Worm (Caenorhabditis elegans): ENCODE data around the gene H38K22.7.

Gene H38K22.7

ce11 chrIII:4281955-4282618, 39.4 kb upstream of the H38K22.7 start (continued):
- peak; percentile 98 for TF ChIP-seq nhr-25 (tag; optimal IDR thresholded peaks at IDR 0.05)
- peak; percentile 91 for TF ChIP-seq snpc-4 (tag; optimal IDR thresholded peaks at IDR 0.05)
- TF ChIP-seq gmeb-1 (tag; optimal IDR thresholded peaks at IDR 0.05), result peak; percentile 78

- TF ChIP-seq nhr-12 (tag; optimal IDR thresholded peaks at IDR 0.05) (no peak), peb-1 (tag; optimal IDR thresholded peaks at IDR 0.05) (no peak), egl-27 (tag; optimal IDR thresholded peaks at IDR 0.05) (peak; percentile 44), elt-1 (tag; optimal IDR thresholded peaks at IDR 0.05) (no peak), nhr-6 (tag; optimal IDR thresholded peaks at IDR 0.05) (no peak), gmeb-1 (tag; optimal IDR thresholded peaks at IDR 0.05) (no peak), sma-9 (GFP tag; optimal IDR thresholded peaks at IDR 0.05) (peak; percentile 80), sma-9 (tag; optimal IDR thresholded peaks at IDR 0.05) (no peak), C34F6.9 (tag; optimal IDR thresholded peaks at IDR 0.05) (peak; percentile 35), nhr-25 (tag; optimal IDR thresholded peaks at IDR 0.05) (no peak), Y55F3AM.14 (GFP tag; optimal IDR thresholded peaks at IDR 0.05) (no peak), ztf-11 (tag; optimal IDR thresholded peaks at IDR 0.05) (no peak), mdl-1 (tag; optimal IDR thresholded peaks at IDR 0.05) (no peak), elt-3 (tag; optimal IDR thresholded peaks at IDR 0.05) (no peak), nhr-237 (tag; optimal IDR thresholded peaks at IDR 0.05) (no peak), blmp-1 (tag; optimal IDR thresholded peaks at IDR 0.05; ENCODE audit: insufficient read depth) (no peak), ztf-4 (tag; optimal IDR thresholded peaks at IDR 0.05) (peak; percentile 21), lin-13 (GFP tag; optimal IDR thresholded peaks at IDR 0.05) (no peak), ZK546.5 (tag; optimal IDR thresholded peaks at IDR 0.05) (no peak), ztf-1 (GFP tag; conservative IDR thresholded peaks at IDR 0.05) (no peak), F13H6.1 (tag; optimal IDR thresholded peaks at IDR 0.05) (peak; percentile 90), alr-1 (tag; optimal IDR thresholded peaks at IDR 0.05) (no peak), lin-39 (tag; optimal IDR thresholded peaks at IDR 0.05) (no peak), nhr-23 (tag; optimal IDR thresholded peaks at IDR 0.05) (no peak), sem-4 (tag; optimal IDR thresholded peaks at IDR 0.05) (no peak), R02D3.7 (tag; optimal IDR thresholded peaks at IDR 0.05) (no peak), ceh-16 (tag; optimal IDR thresholded peaks at IDR 0.05) (no peak), lsy-2 (tag; optimal IDR thresholded peaks at IDR 0.05) (peak in 1 of 2 experiments; percentile 41), sma-3 (GFP tag; optimal IDR thresholded peaks at IDR 0.05) (no peak), nhr-129 (tag; optimal IDR thresholded peaks at IDR 0.05) (peak; percentile 68), dmd-4 (tag; optimal IDR thresholded peaks at IDR 0.05) (no peak), aly-2 (tag; optimal IDR thresholded peaks at IDR 0.05) (no peak), ama-1 (optimal IDR thresholded peaks at IDR 0.05) (no peak), snpc-4 (tag; optimal IDR thresholded peaks at IDR 0.05) (no peak), unc-62 (GFP tag; optimal IDR thresholded peaks at IDR 0.05) (no peak), lin-11 (tag; optimal IDR thresholded peaks at IDR 0.05) (no peak), unc-39 (tag; optimal IDR thresholded peaks at IDR 0.05) (no peak)
Observed at ce11 chrIII:4283175-4283574, 38.3 kb upstream of the H38K22.7 start.

ce11 chrIII:4284732-4285165, 36.8 kb upstream of the H38K22.7 start:
- TF ChIP-seq egl-27 (tag; optimal IDR thresholded peaks at IDR 0.05), result peak; percentile 72
- no peak for TF ChIP-seq elt-1 (tag; optimal IDR thresholded peaks at IDR 0.05)
- TF ChIP-seq ZK546.5 (tag; optimal IDR thresholded peaks at IDR 0.05), result no peak
- TF ChIP-seq unc-39 (tag; optimal IDR thresholded peaks at IDR 0.05), result no peak
- TF ChIP-seq gmeb-1 (tag; optimal IDR thresholded peaks at IDR 0.05), result peak; percentile 58
- TF ChIP-seq blmp-1 (tag; optimal IDR thresholded peaks at IDR 0.05; ENCODE audit: insufficient read depth), result peak; percentile 79
- TF ChIP-seq aly-2 (tag; optimal IDR thresholded peaks at IDR 0.05), result no peak
- TF ChIP-seq nhr-129 (tag; optimal IDR thresholded peaks at IDR 0.05), result peak; percentile 82
- TF ChIP-seq nhr-10 (tag; optimal IDR thresholded peaks at IDR 0.05), result no peak
- TF ChIP-seq unc-55 (GFP tag; optimal IDR thresholded peaks at IDR 0.05), result no peak
- no peak for TF ChIP-seq ztf-1 (GFP tag; conservative IDR thresholded peaks at IDR 0.05)
- peak in 1 of 2 experiments; percentile 85 for TF ChIP-seq lsy-2 (tag; optimal IDR thresholded peaks at IDR 0.05)
- TF ChIP-seq nhr-25 (tag; optimal IDR thresholded peaks at IDR 0.05), result peak; percentile 95
- TF ChIP-seq Y55F3AM.14 (GFP tag; optimal IDR thresholded peaks at IDR 0.05), result peak; percentile 62
- TF ChIP-seq dmd-4 (tag; optimal IDR thresholded peaks at IDR 0.05), result no peak
- peak in 1 of 2 experiments; percentile 82 for TF ChIP-seq mdl-1 (tag; optimal IDR thresholded peaks at IDR 0.05)
- peak; percentile 41 for TF ChIP-seq nhr-6 (tag; optimal IDR thresholded peaks at IDR 0.05)
- no peak for TF ChIP-seq alr-1 (tag; optimal IDR thresholded peaks at IDR 0.05)
- TF ChIP-seq ztf-4 (tag; optimal IDR thresholded peaks at IDR 0.05), result no peak
- TF ChIP-seq nhr-12 (tag; optimal IDR thresholded peaks at IDR 0.05), result no peak
- peak; percentile 38 for TF ChIP-seq lin-13 (GFP tag; optimal IDR thresholded peaks at IDR 0.05)
- no peak for TF ChIP-seq nhr-237 (tag; optimal IDR thresholded peaks at IDR 0.05)
- TF ChIP-seq mab-5 (tag; optimal IDR thresholded peaks at IDR 0.05), result peak; percentile 13
- no peak for TF ChIP-seq mbf-1 (tag; optimal IDR thresholded peaks at IDR 0.05)
- no peak for TF ChIP-seq lin-39 (tag; optimal IDR thresholded peaks at IDR 0.05)
- TF ChIP-seq peb-1 (tag; optimal IDR thresholded peaks at IDR 0.05), result no peak
- no peak for TF ChIP-seq nhr-77 (tag; optimal IDR thresholded peaks at IDR 0.05)
- peak; percentile 79 for TF ChIP-seq fos-1 (tag; optimal IDR thresholded peaks at IDR 0.05)
- no peak for TF ChIP-seq ama-1 (optimal IDR thresholded peaks at IDR 0.05)
- TF ChIP-seq crh-2 (tag; optimal IDR thresholded peaks at IDR 0.05), result peak; percentile 73
- TF ChIP-seq sma-9 (GFP tag; optimal IDR thresholded peaks at IDR 0.05), result peak; percentile 93
- TF ChIP-seq sma-9 (tag; optimal IDR thresholded peaks at IDR 0.05), result no peak
- TF ChIP-seq sem-4 (tag; optimal IDR thresholded peaks at IDR 0.05), result peak; percentile 58
- TF ChIP-seq lin-11 (tag; optimal IDR thresholded peaks at IDR 0.05), result no peak
- peak; percentile 56 for TF ChIP-seq C34F6.9 (tag; optimal IDR thresholded peaks at IDR 0.05)
- TF ChIP-seq sma-3 (GFP tag; optimal IDR thresholded peaks at IDR 0.05), result peak; percentile 97
- peak; percentile 90 for TF ChIP-seq ceh-16 (tag; optimal IDR thresholded peaks at IDR 0.05)
- TF ChIP-seq zag-1 (tag; optimal IDR thresholded peaks at IDR 0.05), result no peak

Data from whole organism, L2 larva.